ENCODE assay signal across 3 fruit fly cellular contexts in the genomic region with DNA sequence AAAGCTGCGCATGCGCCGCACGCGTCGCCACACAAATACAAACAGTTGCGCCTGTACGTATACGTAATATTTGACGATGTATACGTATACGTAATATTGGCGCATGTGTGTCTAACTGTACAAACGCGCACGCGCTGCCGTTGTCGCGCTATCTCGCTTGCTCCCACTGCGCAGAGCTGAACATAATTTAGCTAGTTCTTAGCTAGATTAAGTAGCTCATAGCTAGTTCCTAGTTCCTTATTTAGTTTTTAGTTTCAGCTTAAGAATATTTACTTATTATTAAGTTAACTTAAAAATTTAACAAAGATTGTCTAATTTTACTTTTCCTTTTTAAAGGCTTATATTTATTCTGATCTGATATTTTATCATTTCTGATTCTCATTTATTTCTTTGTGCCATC.
TF ChIP-seq lines count a peak whose summit lies in the region.

No protein-coding gene starts in this region.

- no peak for TF ChIP-seq CTCF in whole organism, embryonic (GFP tag; optimal IDR thresholded peaks at IDR 0.05; lab: Kevin White, UChicago)

TF ChIP-seq in whole organism, embryonic, 481 proteins besides CTCF, POLR2A, EP300 and RAD21 (continues in another document):
- TF ChIP-seq dysf (GFP tag; IDR thresholded peaks at IDR 0.05; lab: Robert Waterston, UW) (0 out of 3 replicates have a peak, but pooled peaks have one; percentile 34), CG1647 (GFP tag; optimal IDR thresholded peaks at IDR 0.05; lab: Kevin White, UChicago) (no peak), Dfd (GFP tag; optimal IDR thresholded peaks at IDR 0.05; lab: Kevin White, UChicago) (no peak), ara (GFP tag; IDR thresholded peaks at IDR 0.05; lab: Robert Waterston, UW) (no peak), NC2β (GFP tag; optimal IDR thresholded peaks at IDR 0.05; lab: Kevin White, UChicago) (no peak), Gug (GFP tag; IDR thresholded peaks at IDR 0.05; lab: Robert Waterston, UW) (no peak), crol (GFP tag; IDR thresholded peaks at IDR 0.05; lab: Robert Waterston, UW) (no peak), dmrt11E (tag; optimal IDR thresholded peaks at IDR 0.05; lab: Kevin White, UChicago) (no peak), zen (tag; optimal IDR thresholded peaks at IDR 0.05; lab: Kevin White, UChicago) (no peak), Hey (tag; optimal IDR thresholded peaks at IDR 0.05; lab: Kevin White, UChicago) (no peak), CG8924 (tag; optimal IDR thresholded peaks at IDR 0.05; lab: Kevin White, UChicago) (peak; percentile 44), CG43689 (GFP tag; IDR thresholded peaks at IDR 0.05; lab: Robert Waterston, UW) (no peak), rib (GFP tag; IDR thresholded peaks at IDR 0.05; lab: Robert Waterston, UW) (no peak), H2.0 (GFP tag; IDR thresholded peaks at IDR 0.05; lab: Robert Waterston, UW) (no peak), ac (GFP tag; optimal IDR thresholded peaks at IDR 0.05; lab: Kevin White, UChicago) (no peak), CG9727 (GFP tag; optimal IDR thresholded peaks at IDR 0.05; lab: Kevin White, UChicago) (peak; percentile 19), wdn (GFP tag; IDR thresholded peaks at IDR 0.05; lab: Robert Waterston, UW) (no peak), Pdp1 (GFP tag; optimal IDR thresholded peaks at IDR 0.05; lab: Kevin White, UChicago) (peak in 1 of 2 experiments; percentile 38), CG34422 (GFP tag; IDR thresholded peaks at IDR 0.05; lab: Robert Waterston, UW) (no peak), CrebB (tag; optimal IDR thresholded peaks at IDR 0.05; lab: Kevin White, UChicago) (no peak), jigr1 (GFP tag; IDR thresholded peaks at IDR 0.05; lab: Robert Waterston, UW) (no peak), Sry-β (GFP tag; optimal IDR thresholded peaks at IDR 0.05; lab: Kevin White, UChicago) (peak; percentile 88), Fer2 (tag; optimal IDR thresholded peaks at IDR 0.05; lab: Kevin White, UChicago) (no peak), CG17328 (GFP tag; IDR thresholded peaks at IDR 0.05; lab: Robert Waterston, UW) (no peak), ssp (GFP tag; IDR thresholded peaks at IDR 0.05; lab: Robert Waterston, UW) (no peak), CG13624 (GFP tag; optimal IDR thresholded peaks at IDR 0.05; lab: Kevin White, UChicago) (no peak), CG6175 (GFP tag; IDR thresholded peaks at IDR 0.05; lab: Robert Waterston, UW) (no peak), CG16815 (GFP tag; optimal IDR thresholded peaks at IDR 0.05; lab: Kevin White, UChicago) (no peak), nmo (GFP tag; optimal IDR thresholded peaks at IDR 0.05; lab: Kevin White, UChicago) (peak; percentile 34), zfh1 (GFP tag; IDR thresholded peaks at IDR 0.05; lab: Robert Waterston, UW) (no peak), schlank (tag; optimal IDR thresholded peaks at IDR 0.05; lab: Kevin White, UChicago) (no peak)

TF ChIP-seq in whole organism, prepupa, 60 proteins besides CTCF, POLR2A, EP300 and RAD21:
- TF ChIP-seq ss (GFP tag; optimal IDR thresholded peaks at IDR 0.05; lab: Kevin White, UChicago) (no peak), CG7368 (GFP tag; optimal IDR thresholded peaks at IDR 0.05; lab: Kevin White, UChicago) (no peak), Eip93F (GFP tag; optimal IDR thresholded peaks at IDR 0.05; lab: Kevin White, UChicago) (no peak), CG32006 (GFP tag; optimal IDR thresholded peaks at IDR 0.05; lab: Kevin White, UChicago) (no peak), spab (GFP tag; optimal IDR thresholded peaks at IDR 0.05; lab: Kevin White, UChicago) (no peak), CG11902 (GFP tag; optimal IDR thresholded peaks at IDR 0.05; lab: Kevin White, UChicago) (no peak), fkh (GFP tag; optimal IDR thresholded peaks at IDR 0.05; lab: Kevin White, UChicago) (peak; percentile 74), CG15336 (GFP tag; IDR thresholded peaks at IDR 0.05; lab: Robert Waterston, UW) (0 out of 2 replicates have a peak, but pooled peaks have one; percentile 26)

TF ChIP-seq in whole organism, wandering third instar larva, 38 proteins besides CTCF, POLR2A, EP300 and RAD21:
- TF ChIP-seq h (GFP tag; optimal IDR thresholded peaks at IDR 0.05; lab: Kevin White, UChicago) (peak; percentile 63), Myc (optimal IDR thresholded peaks at IDR 0.05; lab: Kevin White, UChicago) (peak; percentile 25), tai (GFP tag; optimal IDR thresholded peaks at IDR 0.05; lab: Kevin White, UChicago) (no peak)
